Fruit fly (Drosophila melanogaster) whole organism, prepupa: ENCODE data around the gene CheA75a.

Source experiments
- Blimp-1 ChIP-seq: fragments of 200-800 bp; sonication (Bioruptor generic); optimal IDR thresholded peaks from 3 replicates; lab custom pipeline; 2017; ENCODE audit warnings: missing biosample characterization, missing genetic modification characterization, mild to moderate bottlenecking, moderate library complexity, missing genetic modification reagents
- CG10631 ChIP-seq: fragments of 200-800 bp; sonication (Bioruptor generic); optimal IDR thresholded peaks from 2 replicates; lab custom pipeline; 2016; ENCODE audit warnings: missing biosample characterization, missing genetic modification characterization
- CG11294 ChIP-seq: fragments of 200-800 bp; sonication (Bioruptor generic); IDR thresholded peaks from 2 replicates; pipeline ENCODE4 v1.3.6; 2022; ENCODE audit warnings: missing biosample characterization, missing genetic modification characterization
- CG11762 ChIP-seq: fragments of 200-800 bp; sonication (Bioruptor generic); optimal IDR thresholded peaks from 3 replicates; lab custom pipeline; 2016; ENCODE audit warnings: missing biosample characterization, missing genetic modification characterization; ENCODE audit not compliant: insufficient read depth
- CG11902 ChIP-seq: fragments of 200-800 bp; sonication (Bioruptor generic); optimal IDR thresholded peaks from 3 replicates; lab custom pipeline; 2016; ENCODE audit warnings: missing biosample characterization, missing genetic modification characterization
- CG15336 ChIP-seq: fragments of 200-800 bp; sonication (Bioruptor generic); IDR thresholded peaks from 2 replicates; pipeline ENCODE4 v1.3.6; 2022; ENCODE audit warnings: missing biosample characterization, missing genetic modification characterization
- CG1621 ChIP-seq: fragments of 200-800 bp; sonication (Bioruptor generic); optimal IDR thresholded peaks from 3 replicates; lab custom pipeline; 2018; ENCODE audit warnings: missing biosample characterization, mild to moderate bottlenecking, missing genetic modification characterization
- CG16779 ChIP-seq: fragments of 200-800 bp; sonication (Bioruptor generic); optimal IDR thresholded peaks from 3 replicates; lab custom pipeline; 2017; ENCODE audit warnings: missing biosample characterization, mild to moderate bottlenecking, missing genetic modification characterization
- CG3032 ChIP-seq: fragments of 200-800 bp; optimal IDR thresholded peaks from 2 replicates; lab custom pipeline; 2019; ENCODE audit warnings: missing biosample characterization, mild to moderate bottlenecking, missing genetic modification characterization, moderate library complexity
- CG31627 ChIP-seq: fragments of 200-800 bp; sonication (Bioruptor generic); optimal IDR thresholded peaks from 3 replicates; lab custom pipeline; 2016; ENCODE audit warnings: missing biosample characterization, missing genetic modification characterization
- CG34406 ChIP-seq: fragments of 200-800 bp; sonication (Bioruptor generic); optimal IDR thresholded peaks from 3 replicates; lab custom pipeline; 2016; ENCODE audit warnings: missing biosample characterization, missing genetic modification characterization
- CG3919 ChIP-seq: fragments of 200-800 bp; sonication (Bioruptor generic); optimal IDR thresholded peaks from 3 replicates; lab custom pipeline; 2016; ENCODE audit warnings: missing biosample characterization, missing genetic modification characterization
- CG4318 ChIP-seq: fragments of 200-800 bp; sonication (Bioruptor generic); optimal IDR thresholded peaks from 3 replicates; lab custom pipeline; 2017; ENCODE audit warnings: missing biosample characterization, mild to moderate bottlenecking, missing genetic modification characterization
- CG6163 ChIP-seq: fragments of 200-800 bp; sonication (Bioruptor generic); IDR thresholded peaks from 3 replicates; pipeline ENCODE4 v1.3.6; 2022; ENCODE audit warnings: missing biosample characterization, missing genetic modification characterization
- CG6276 ChIP-seq: fragments of 200-800 bp; sonication (Bioruptor generic); optimal IDR thresholded peaks from 2 replicates; lab custom pipeline; 2017; ENCODE audit warnings: missing biosample characterization, mild to moderate bottlenecking, missing genetic modification characterization
- CG6792 ChIP-seq: fragments of 200-800 bp; sonication (Bioruptor generic); optimal IDR thresholded peaks from 3 replicates; lab custom pipeline; 2016; ENCODE audit warnings: missing biosample characterization, missing genetic modification characterization
- CG7368 ChIP-seq: fragments of 200-800 bp; sonication (Bioruptor generic); optimal IDR thresholded peaks from 3 replicates; lab custom pipeline; 2016; ENCODE audit warnings: missing biosample characterization, missing genetic modification characterization
- CG8119 ChIP-seq: fragments of 200-800 bp; sonication (Bioruptor generic); IDR thresholded peaks from 3 replicates; pipeline ENCODE4 v1.3.6; 2022; ENCODE audit warnings: missing biosample characterization, missing genetic modification characterization
- CG9139 ChIP-seq: fragments of 200-800 bp; sonication (Bioruptor generic); optimal IDR thresholded peaks from 3 replicates; lab custom pipeline; 2017; ENCODE audit warnings: missing biosample characterization, mild to moderate bottlenecking, missing genetic modification characterization
- Eip78C ChIP-seq: fragments of 200-800 bp; sonication (Bioruptor generic); peaks from one replicate; lab custom pipeline; 2016; ENCODE audit warnings: missing biosample characterization, missing genetic modification characterization
- Eip93F ChIP-seq: fragments of 200-800 bp; sonication (Bioruptor generic); optimal IDR thresholded peaks from 2 replicates; lab custom pipeline; 2016; ENCODE audit warnings: missing biosample characterization, mild to moderate bottlenecking, missing genetic modification characterization
- Ets21C ChIP-seq: fragments of 200-800 bp; sonication (Bioruptor generic); optimal IDR thresholded peaks from 3 replicates; lab custom pipeline; 2016; ENCODE audit warnings: missing biosample characterization, missing genetic modification characterization
- Ets96B ChIP-seq: fragments of 200-800 bp; optimal IDR thresholded peaks from 2 replicates; lab custom pipeline; 2019; ENCODE audit warnings: missing biosample characterization, mild to moderate bottlenecking, missing genetic modification characterization, moderate library complexity
- Gug ChIP-seq: fragments of 200-800 bp; sonication (Bioruptor generic); IDR thresholded peaks from 2 replicates; pipeline ENCODE4 v1.3.6; 2022; ENCODE audit warnings: missing biosample characterization, missing genetic modification characterization
- Hr38 ChIP-seq: sonication (Bioruptor generic); optimal IDR thresholded peaks from 2 replicates; lab custom pipeline; 2016; ENCODE audit warnings: missing biosample characterization, missing genetic modification characterization
- Hr39 ChIP-seq: fragments of 200-800 bp; sonication (Bioruptor generic); optimal IDR thresholded peaks from 2 replicates; lab custom pipeline; 2016; ENCODE audit warnings: missing biosample characterization, missing genetic modification characterization
- Lpt ChIP-seq: fragments of 200-800 bp; sonication (Bioruptor generic); optimal IDR thresholded peaks from 3 replicates; lab custom pipeline; 2016; ENCODE audit warnings: missing biosample characterization, missing genetic modification characterization
- Met ChIP-seq: fragments of 200-800 bp; sonication (Bioruptor generic); optimal IDR thresholded peaks from 3 replicates; lab custom pipeline; 2016; ENCODE audit warnings: missing biosample characterization, missing genetic modification characterization
- OdsH ChIP-seq: fragments of 200-800 bp; sonication (Bioruptor generic); optimal IDR thresholded peaks from 3 replicates; lab custom pipeline; 2016; ENCODE audit warnings: missing biosample characterization, missing genetic modification characterization
- Sox102F ChIP-seq: fragments of 200-800 bp; sonication (Bioruptor generic); optimal IDR thresholded peaks from 2 replicates; lab custom pipeline; 2016; ENCODE audit warnings: missing biosample characterization, mild to moderate bottlenecking, missing genetic modification characterization
- Sox14 ChIP-seq: fragments of 200-800 bp; sonication (Bioruptor generic); optimal IDR thresholded peaks from 3 replicates; lab custom pipeline; 2016; ENCODE audit warnings: missing biosample characterization, missing genetic modification characterization
- achi ChIP-seq: fragments of 200-800 bp; sonication (Bioruptor generic); optimal IDR thresholded peaks from 3 replicates; lab custom pipeline; 2016; ENCODE audit warnings: missing biosample characterization, missing genetic modification characterization
- acj6 ChIP-seq: fragments of 200-800 bp; sonication (Bioruptor generic); optimal IDR thresholded peaks from 3 replicates; lab custom pipeline; 2016; ENCODE audit warnings: missing biosample characterization, missing genetic modification characterization
- dac ChIP-seq: fragments of 200-800 bp; sonication (Bioruptor generic); optimal IDR thresholded peaks from 2 replicates; lab custom pipeline; 2017; ENCODE audit warnings: missing biosample characterization, mild to moderate bottlenecking, missing genetic modification characterization
- dsx ChIP-seq: fragments of 200-800 bp; optimal IDR thresholded peaks from 3 replicates; lab custom pipeline; 2019; ENCODE audit warnings: missing biosample characterization, mild to moderate bottlenecking, missing genetic modification characterization, moderate library complexity; ENCODE audit not compliant: poor library complexity, severe bottlenecking
- eg ChIP-seq: fragments of 200-800 bp; sonication (Bioruptor generic); IDR thresholded peaks from 3 replicates; pipeline ENCODE4 v1.3.6; 2022; ENCODE audit warnings: missing biosample characterization, missing genetic modification characterization
- fd59A ChIP-seq: fragments of 200-800 bp; sonication (Bioruptor generic); optimal IDR thresholded peaks from 2 replicates; lab custom pipeline; 2017; ENCODE audit warnings: missing biosample characterization, mild to moderate bottlenecking, missing genetic modification characterization, missing genetic modification reagents
- fd85E ChIP-seq: fragments of 200-800 bp; sonication (Bioruptor generic); optimal IDR thresholded peaks from 3 replicates; lab custom pipeline; 2016; ENCODE audit warnings: missing biosample characterization, missing genetic modification characterization
- fkh ChIP-seq: fragments of 200-800 bp; sonication (Bioruptor generic); optimal IDR thresholded peaks from 3 replicates; lab custom pipeline; 2017; ENCODE audit warnings: missing biosample characterization, mild to moderate bottlenecking, missing genetic modification characterization, moderate library complexity
- pdm3 ChIP-seq: fragments of 200-800 bp; sonication (Bioruptor generic); optimal IDR thresholded peaks from 3 replicates; lab custom pipeline; 2016; ENCODE audit warnings: missing biosample characterization, missing genetic modification characterization
- salr ChIP-seq, 2 experiments: fragments of 200-800 bp; sonication (Bioruptor generic); optimal IDR thresholded peaks; 3 replicates each; lab custom pipeline; 2016 to 2018; ENCODE audit warnings: missing biosample characterization in 2 of 2, missing genetic modification characterization in 2 of 2, mild to moderate bottlenecking in 1 of 2
- spab ChIP-seq: fragments of 200-800 bp; sonication (Bioruptor generic); optimal IDR thresholded peaks from 2 replicates; lab custom pipeline; 2017; ENCODE audit warnings: missing biosample characterization, mild to moderate bottlenecking, missing genetic modification characterization, missing genetic modification reagents
- ss ChIP-seq, 2 experiments: fragments of 200-800 bp; sonication (Bioruptor generic); optimal IDR thresholded peaks; 2 replicates in 1 of 2; 3 replicates in 1 of 2; lab custom pipeline; 2017 to 2018; ENCODE audit warnings: mild to moderate bottlenecking in 2 of 2, missing biosample characterization in 2 of 2, missing genetic modification characterization in 2 of 2, moderate library complexity in 1 of 2
- svp ChIP-seq: fragments of 200-800 bp; sonication (Bioruptor generic); peaks from one replicate; lab custom pipeline; 2016; ENCODE audit warnings: missing biosample characterization, missing genetic modification characterization
- topi ChIP-seq: fragments of 200-800 bp; sonication (Bioruptor generic); optimal IDR thresholded peaks from 3 replicates; lab custom pipeline; 2016; ENCODE audit warnings: missing biosample characterization, missing genetic modification characterization
- vri ChIP-seq: fragments of 200-800 bp; sonication (Bioruptor generic); optimal IDR thresholded peaks from 3 replicates; lab custom pipeline; 2016; ENCODE audit warnings: missing biosample characterization, mild to moderate bottlenecking, missing genetic modification characterization

The CheA75a gene

DNA sequence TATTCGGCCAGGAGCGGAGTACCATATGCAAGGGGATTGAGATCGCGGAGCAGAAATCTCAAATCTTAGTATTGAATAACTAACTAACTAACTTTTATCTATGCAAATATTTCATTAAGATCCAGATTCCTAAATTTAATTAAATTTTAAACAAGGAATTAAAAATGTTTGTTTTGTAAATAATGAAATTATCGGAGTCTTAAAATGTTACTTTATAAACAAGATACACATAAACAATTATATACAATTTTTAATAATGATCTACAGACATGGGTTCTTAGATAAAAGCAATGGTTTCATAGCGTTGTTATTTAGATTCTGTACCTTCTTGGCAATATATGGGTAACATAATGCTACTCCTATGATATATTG, 6.2 kb upstream of the CheA75a start (continued):
- TF ChIP-seq spab (GFP tag; lab: Kevin White, UChicago) (peak; percentile 39), achi (GFP tag; lab: Kevin White, UChicago) (peak; percentile 26), CG3032 (tag; lab: Kevin White, UChicago) (peak; percentile 52), OdsH (GFP tag; lab: Kevin White, UChicago) (no peak), vri (GFP tag; lab: Kevin White, UChicago) (no peak), fd59A (GFP tag; lab: Kevin White, UChicago) (peak; percentile 65), dac (no peak), CG1621 (tag; lab: Kevin White, UChicago) (no peak), Met (no peak), CG15336 (no peak), Ets96B (tag; lab: Kevin White, UChicago) (peak; percentile 34), pdm3 (GFP tag; lab: Kevin White, UChicago) (peak; percentile 9), CG6792 (GFP tag; lab: Kevin White, UChicago) (no peak), Lpt (no peak), topi (GFP tag; lab: Kevin White, UChicago) (no peak), Blimp-1 (GFP tag; lab: Kevin White, UChicago) (no peak), CG9139 (no peak), Sox14 (peak; percentile 19), svp (no peak), CG10631 (peak; percentile 52), Hr38 (GFP tag; lab: Kevin White, UChicago) (no peak), CG34406 (GFP tag; lab: Kevin White, UChicago) (no peak)

DNA sequence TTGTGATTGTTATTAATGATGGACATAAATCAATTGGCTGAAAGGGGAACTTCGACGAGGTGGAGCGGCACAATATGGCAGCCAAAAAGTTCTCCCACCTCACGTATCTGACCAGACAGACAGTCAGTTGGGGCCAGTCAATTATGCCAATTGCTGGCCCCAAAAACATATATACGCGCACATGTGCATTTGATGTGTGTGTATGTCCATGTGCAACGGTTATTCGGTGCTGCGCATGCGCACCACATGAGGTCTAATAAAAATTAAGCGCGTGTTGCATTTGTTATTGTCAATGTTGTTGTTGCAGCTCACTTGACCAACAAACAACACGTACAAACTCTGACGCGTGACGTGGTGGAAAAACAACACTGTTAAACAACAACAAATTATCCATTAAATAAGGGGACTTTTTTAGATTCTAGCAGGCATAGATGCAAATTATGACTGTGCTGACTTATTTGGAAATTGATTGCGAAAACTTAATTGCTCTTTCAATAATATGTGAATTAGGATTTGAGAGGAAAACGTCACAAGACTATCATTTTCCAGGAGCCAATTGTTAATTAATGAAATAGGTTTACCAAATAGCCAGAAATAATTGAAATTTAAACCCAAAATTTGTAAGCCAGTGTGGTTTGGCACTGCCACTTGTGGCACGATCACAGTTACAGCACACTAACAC, 3.6 kb upstream of the CheA75a start:
- TF ChIP-seq CG11902 (GFP tag; lab: Kevin White, UChicago), result no peak
- TF ChIP-seq Hr39, result no peak
- peak; percentile 75 for TF ChIP-seq CG6276 (GFP tag; lab: Kevin White, UChicago)
- peak; percentile 10; the same call in 1 of the 3 replicates for TF ChIP-seq CG6163 (GFP tag; lab: Robert Waterston, UW)
- TF ChIP-seq Ets21C (GFP tag; lab: Kevin White, UChicago), result no peak
- TF ChIP-seq CG15336, result peak; percentile 66; the same call in 1 of the 2 replicates
- TF ChIP-seq CG8119 (GFP tag; lab: Robert Waterston, UW), result peak; percentile 68
- TF ChIP-seq CG4318 (GFP tag; lab: Kevin White, UChicago), result no peak
- no peak for TF ChIP-seq spab (GFP tag; lab: Kevin White, UChicago)
- peak; percentile 33 for TF ChIP-seq eg (GFP tag; lab: Robert Waterston, UW)
- TF ChIP-seq Eip78C (GFP tag; lab: Kevin White, UChicago), result no peak
- TF ChIP-seq Gug, result peak; percentile 21; the same call in 1 of the 2 replicates
- TF ChIP-seq Ets96B (tag; lab: Kevin White, UChicago), result no peak

DNA sequence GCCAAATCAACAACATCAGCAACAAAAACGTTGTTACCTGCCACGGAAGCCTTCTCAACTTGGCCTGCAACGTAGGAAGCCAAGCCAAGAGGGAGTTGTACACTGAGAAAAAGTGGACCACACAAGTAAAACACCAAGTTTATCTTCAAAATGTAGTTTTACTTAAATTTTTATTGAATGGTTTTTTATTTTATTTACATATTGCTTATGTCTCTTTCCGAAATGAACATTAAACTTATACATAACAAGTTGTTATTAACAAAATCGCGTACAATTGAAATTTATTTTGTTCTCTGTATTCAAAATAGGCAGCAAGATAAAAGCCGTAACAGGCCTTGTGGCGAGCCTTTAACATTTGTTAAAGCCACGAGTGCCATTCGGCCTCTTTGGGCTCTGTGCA, 3.1 kb upstream of the CheA75a start:
- TF ChIP-seq CG10631 (peak; percentile 42), CG16779 (tag; lab: Kevin White, UChicago) (peak; percentile 27), CG3032 (tag; lab: Kevin White, UChicago) (peak; percentile 20), CG8119 (GFP tag; lab: Robert Waterston, UW) (peak; percentile 81), salr (GFP tag; optimal IDR thresholded peaks at IDR 0.05; lab: Kevin White, UChicago) (peak in 1 of 2 experiments; percentile 53), CG11294 (GFP tag; lab: Robert Waterston, UW) (peak; percentile 17; the same call in 1 of the 2 replicates), Blimp-1 (GFP tag; lab: Kevin White, UChicago) (no peak), Met (no peak), Sox102F (GFP tag; lab: Kevin White, UChicago) (no peak), CG6163 (GFP tag; lab: Robert Waterston, UW) (peak; percentile 57; the same call in 2 of the 3 replicates), spab (GFP tag; lab: Kevin White, UChicago) (no peak), dsx (GFP tag; lab: Kevin White, UChicago) (no peak), Eip93F (GFP tag; lab: Kevin White, UChicago) (no peak), Ets21C (GFP tag; lab: Kevin White, UChicago) (no peak), eg (GFP tag; lab: Robert Waterston, UW) (peak; percentile 76), ss (GFP tag; optimal IDR thresholded peaks at IDR 0.05; lab: Kevin White, UChicago) (no peak), Gug (peak; percentile 61), CG31627 (GFP tag; lab: Kevin White, UChicago) (no peak), svp (peak; percentile 45), CG7368 (GFP tag; lab: Kevin White, UChicago) (no peak), acj6 (GFP tag; lab: Kevin White, UChicago) (peak; percentile 6), pdm3 (GFP tag; lab: Kevin White, UChicago) (peak; percentile 24), Lpt (peak; percentile 50), fd85E (GFP tag; lab: Kevin White, UChicago) (no peak), CG3919 (GFP tag; lab: Kevin White, UChicago) (peak; percentile 47), fkh (GFP tag; lab: Kevin White, UChicago) (no peak), dac (peak; percentile 11), CG11762 (GFP tag; lab: Kevin White, UChicago) (no peak)
